Fruit fly (Drosophila melanogaster) whole organism, embryonic: ENCODE measurements around the gene CG32333.
A peak's percentile ranks its signal among the peaks of the same experiment; 100 is the strongest.

Experiments
- Atf6 ChIP-seq: fragments of 200-800 bp; sonication (Bioruptor generic); IDR thresholded peaks from 2 replicates; pipeline ENCODE4 v1.3.6; 2022; ENCODE audit warnings: missing biosample characterization, missing genetic modification characterization
- BtbVII ChIP-seq: fragments of 200-800 bp; sonication (Bioruptor generic); optimal IDR thresholded peaks from 3 replicates; lab custom pipeline; 2017; ENCODE audit warnings: missing biosample characterization, mild to moderate bottlenecking, missing genetic modification characterization
- Bteb2 ChIP-seq: fragments of 200-800 bp; sonication (Bioruptor generic); optimal IDR thresholded peaks from 2 replicates; lab custom pipeline; 2016; ENCODE audit warnings: missing biosample characterization, missing genetic modification characterization
- CG10147 ChIP-seq: fragments of 200-800 bp; sonication (Bioruptor generic); optimal IDR thresholded peaks from 2 replicates; lab custom pipeline; 2019; ENCODE audit warnings: missing biosample characterization, mild to moderate bottlenecking, missing genetic modification characterization, moderate library complexity
- CG1024 ChIP-seq: fragments of 200-800 bp; sonication (Bioruptor generic); IDR thresholded peaks from 2 replicates; pipeline ENCODE4 v1.3.6; 2022; ENCODE audit warnings: missing biosample characterization, missing genetic modification characterization
- CG10274 ChIP-seq: fragments of 200-800 bp; sonication (Bioruptor generic); optimal IDR thresholded peaks from 3 replicates; lab custom pipeline; 2017; ENCODE audit warnings: missing biosample characterization, mild to moderate bottlenecking, missing genetic modification characterization
- CG10321 ChIP-seq: fragments of 200-800 bp; sonication (Bioruptor generic); IDR thresholded peaks from 2 replicates; pipeline ENCODE4 v1.3.6; 2022; ENCODE audit warnings: missing biosample characterization, missing genetic modification characterization
- CG10431 ChIP-seq: fragments of 200-800 bp; sonication (Bioruptor generic); optimal IDR thresholded peaks from 3 replicates; lab custom pipeline; 2018; ENCODE audit warnings: missing biosample characterization, mild to moderate bottlenecking, missing genetic modification characterization
- CG10959 ChIP-seq: fragments of 200-800 bp; sonication (Bioruptor generic); IDR thresholded peaks from 2 replicates; pipeline ENCODE4 v1.3.6; 2022; ENCODE audit warnings: missing biosample characterization, missing genetic modification characterization
- CG13624 ChIP-seq: fragments of 200-800 bp; sonication (Bioruptor generic); optimal IDR thresholded peaks from 2 replicates; lab custom pipeline; 2016; ENCODE audit warnings: missing biosample characterization, missing genetic modification characterization
- CG15696 ChIP-seq: fragments of 200-800 bp; sonication (Bioruptor generic); optimal IDR thresholded peaks from 2 replicates; lab custom pipeline; 2019; ENCODE audit warnings: missing biosample characterization, mild to moderate bottlenecking, missing genetic modification characterization, moderate library complexity
- CG17568 ChIP-seq: fragments of 200-800 bp; sonication (Bioruptor generic); optimal IDR thresholded peaks from 2 replicates; lab custom pipeline; 2018; ENCODE audit warnings: missing biosample characterization, mild to moderate bottlenecking, missing genetic modification characterization, moderate library complexity
- CG18764 ChIP-seq: fragments of 200-800 bp; sonication (Bioruptor generic); optimal IDR thresholded peaks from 3 replicates; lab custom pipeline; 2016; ENCODE audit warnings: missing biosample characterization, missing genetic modification characterization
- CG3726 ChIP-seq: fragments of 200-800 bp; sonication (Bioruptor generic); IDR thresholded peaks from 3 replicates; pipeline ENCODE4, ENCODE4 v1.3.6; 2022; ENCODE audit warnings: missing biosample characterization, missing genetic modification characterization
- CG43689 ChIP-seq: fragments of 200-800 bp; sonication (Bioruptor generic); IDR thresholded peaks from 2 replicates; pipeline ENCODE4 v1.3.6; 2022; ENCODE audit warnings: missing biosample characterization, missing genetic modification characterization
- CG7556 ChIP-seq: fragments of 200-800 bp; sonication (Bioruptor generic); optimal IDR thresholded peaks from 2 replicates; lab custom pipeline; 2017; ENCODE audit warnings: missing biosample characterization, mild to moderate bottlenecking, missing genetic modification characterization
- CG8281 ChIP-seq: fragments of 200-800 bp; sonication (Bioruptor generic); optimal IDR thresholded peaks from 2 replicates; lab custom pipeline; 2018; ENCODE audit warnings: missing biosample characterization, mild to moderate bottlenecking, missing genetic modification characterization, moderate library complexity
- CG8765 ChIP-seq: fragments of 200-800 bp; sonication (Bioruptor generic); IDR thresholded peaks from 2 replicates; pipeline ENCODE4 v1.3.6; 2022; ENCODE audit warnings: missing biosample characterization, missing genetic modification characterization
- Chrac-16 ChIP-seq: fragments of 200-800 bp; sonication (Bioruptor generic); optimal IDR thresholded peaks from 3 replicates; lab custom pipeline; 2016; ENCODE audit warnings: missing biosample characterization, missing genetic modification characterization
- CkIIα-i1 ChIP-seq: fragments of 200-800 bp; sonication (Bioruptor generic); IDR thresholded peaks from 2 replicates; pipeline ENCODE4 v1.3.6; 2022; ENCODE audit warnings: missing biosample characterization, missing genetic modification characterization
- Deaf1 ChIP-seq: fragments of 200-800 bp; optimal IDR thresholded peaks from 3 replicates; lab custom pipeline; 2019; ENCODE audit warnings: missing biosample characterization, mild to moderate bottlenecking, missing genetic modification characterization, moderate library complexity
- Dp ChIP-seq: fragments of 200-800 bp; sonication (Bioruptor generic); optimal IDR thresholded peaks from 2 replicates; lab custom pipeline; 2018; ENCODE audit warnings: missing biosample characterization, mild to moderate bottlenecking, missing genetic modification characterization, moderate library complexity
- HHEX ChIP-seq: fragments of 200-800 bp; sonication (Bioruptor generic); optimal IDR thresholded peaks from 3 replicates; lab custom pipeline; 2017; ENCODE audit warnings: missing biosample characterization, mild to moderate bottlenecking, missing genetic modification characterization, missing genetic modification reagents
- HLH3B ChIP-seq: fragments of 200-800 bp; sonication (Bioruptor generic); IDR thresholded peaks from 2 replicates; pipeline ENCODE4 v1.3.6; 2022; ENCODE audit warnings: missing biosample characterization, missing genetic modification characterization
- Hand ChIP-seq: fragments of 200-800 bp; sonication (Bioruptor generic); optimal IDR thresholded peaks from 2 replicates; lab custom pipeline; 2017; ENCODE audit warnings: mild to moderate bottlenecking, missing biosample characterization, missing genetic modification reagents, missing genetic modification characterization
- Hsf ChIP-seq: fragments of 200-800 bp; sonication (Bioruptor generic); optimal IDR thresholded peaks from 3 replicates; lab custom pipeline; 2016; ENCODE audit warnings: missing biosample characterization, missing genetic modification characterization
- MTF-1 ChIP-seq: fragments of 200-800 bp; sonication (Bioruptor generic); optimal IDR thresholded peaks from 2 replicates; lab custom pipeline; 2018; ENCODE audit warnings: missing biosample characterization, mild to moderate bottlenecking, missing genetic modification characterization, borderline replicate concordance
- Mes4 ChIP-seq: fragments of 200-800 bp; sonication (Bioruptor generic); optimal IDR thresholded peaks from 2 replicates; lab custom pipeline; 2016; ENCODE audit warnings: missing biosample characterization, missing genetic modification characterization
- Oli ChIP-seq: fragments of 200-800 bp; sonication (Bioruptor generic); optimal IDR thresholded peaks from 2 replicates; lab custom pipeline; 2018; ENCODE audit warnings: missing biosample characterization, mild to moderate bottlenecking, missing genetic modification characterization, moderate library complexity
- Optix ChIP-seq: fragments of 200-800 bp; sonication (Bioruptor generic); IDR thresholded peaks from 3 replicates; pipeline ENCODE4 v1.3.6; 2022; ENCODE audit warnings: missing biosample characterization, missing genetic modification characterization
- Ssrp ChIP-seq: fragments of 200-800 bp; sonication (Bioruptor generic); optimal IDR thresholded peaks from 2 replicates; lab custom pipeline; 2018; ENCODE audit warnings: missing biosample characterization, mild to moderate bottlenecking, missing genetic modification characterization, moderate library complexity
- Vsx1 ChIP-seq: fragments of 200-800 bp; sonication (Bioruptor generic); optimal IDR thresholded peaks from 2 replicates; lab custom pipeline; 2017; ENCODE audit warnings: missing biosample characterization, mild to moderate bottlenecking, missing genetic modification characterization, missing genetic modification reagents
- ato ChIP-seq: fragments of 200-800 bp; sonication (Bioruptor generic); IDR thresholded peaks from 2 replicates; pipeline ENCODE4 v1.3.6; 2022; ENCODE audit warnings: missing biosample characterization, missing genetic modification characterization; ENCODE audit not compliant: partially characterized antibody
- btn ChIP-seq: fragments of 200-800 bp; sonication (Bioruptor generic); optimal IDR thresholded peaks from 2 replicates; lab custom pipeline; 2016; ENCODE audit warnings: missing biosample characterization, missing genetic modification characterization
- crol ChIP-seq: fragments of 200-800 bp; sonication (Bioruptor generic); IDR thresholded peaks from 2 replicates; pipeline ENCODE4 v1.3.6; 2022; ENCODE audit warnings: missing biosample characterization, missing genetic modification characterization
- dan ChIP-seq: fragments of 200-800 bp; sonication (Bioruptor generic); IDR thresholded peaks from 2 replicates; pipeline ENCODE4 v1.3.6; 2022; ENCODE audit warnings: missing biosample characterization, missing genetic modification characterization
- dimm ChIP-seq: fragments of 200-800 bp; sonication (Bioruptor generic); IDR thresholded peaks from 2 replicates; pipeline ENCODE4 v1.3.6; 2022; ENCODE audit warnings: missing biosample characterization, missing genetic modification characterization
- dmrt99B ChIP-seq: fragments of 200-800 bp; sonication (Bioruptor generic); optimal IDR thresholded peaks from 2 replicates; lab custom pipeline; 2018; ENCODE audit warnings: missing biosample characterization, mild to moderate bottlenecking, missing genetic modification characterization, moderate library complexity
- gro ChIP-seq: fragments of 200-800 bp; sonication (Bioruptor generic); optimal IDR thresholded peaks from 2 replicates; lab custom pipeline; 2016; ENCODE audit warnings: missing biosample characterization, missing genetic modification characterization
- gsb ChIP-seq: fragments of 200-800 bp; sonication (Bioruptor generic); IDR thresholded peaks from 2 replicates; pipeline ENCODE4 v1.3.6; 2022; ENCODE audit warnings: missing biosample characterization, missing genetic modification characterization
- jigr1 ChIP-seq: fragments of 200-800 bp; sonication (Bioruptor generic); IDR thresholded peaks from 3 replicates; pipeline ENCODE4 v1.3.6; 2022; ENCODE audit warnings: missing biosample characterization, missing genetic modification characterization
- jing ChIP-seq: fragments of 200-800 bp; sonication (Bioruptor generic); optimal IDR thresholded peaks from 2 replicates; lab custom pipeline; 2018; ENCODE audit warnings: missing biosample characterization, mild to moderate bottlenecking, missing genetic modification characterization
- luna ChIP-seq: fragments of 200-800 bp; sonication (Bioruptor generic); optimal IDR thresholded peaks from 2 replicates; lab custom pipeline; 2016; ENCODE audit warnings: missing biosample characterization, missing genetic modification characterization
- nom ChIP-seq: fragments of 200-800 bp; sonication (Bioruptor generic); optimal IDR thresholded peaks from 2 replicates; lab custom pipeline; 2017; ENCODE audit warnings: missing biosample characterization, missing genetic modification characterization, mild to moderate bottlenecking, moderate library complexity, missing genetic modification reagents
- oc ChIP-seq: fragments of 200-800 bp; sonication (Bioruptor generic); optimal IDR thresholded peaks from 2 replicates; lab custom pipeline; 2018; ENCODE audit warnings: missing biosample characterization, mild to moderate bottlenecking, missing genetic modification characterization, moderate library complexity
- pan ChIP-seq, 4 experiments: fragments of >200 bp in 3 of 4; fragments of 200-800 bp in 1 of 4; sonication (Bioruptor generic) in 1 of 4; optimal IDR thresholded peaks in 3 of 4; IDR thresholded peaks in 1 of 4; 2 replicates each; pipeline versions ENCODE4 v1.3.6 to Lab custom; 2017 to 2022; ENCODE audit warnings: missing biosample characterization in 2 of 4, missing genetic modification characterization in 2 of 4, mixed read lengths in 1 of 4
- slbo ChIP-seq: fragments of 200-800 bp; sonication (Bioruptor generic); IDR thresholded peaks from 2 replicates; pipeline ENCODE4 v1.3.6; 2022; ENCODE audit warnings: missing biosample characterization, missing genetic modification characterization
- usp ChIP-seq: fragments of >200 bp; optimal IDR thresholded peaks from 2 replicates; lab custom pipeline; 2017; ENCODE audit warnings: missing biosample characterization, missing genetic modification characterization
- yki ChIP-seq: fragments of >200 bp; optimal IDR thresholded peaks from 3 replicates; lab custom pipeline; 2018

Gene CG32333

DNA sequence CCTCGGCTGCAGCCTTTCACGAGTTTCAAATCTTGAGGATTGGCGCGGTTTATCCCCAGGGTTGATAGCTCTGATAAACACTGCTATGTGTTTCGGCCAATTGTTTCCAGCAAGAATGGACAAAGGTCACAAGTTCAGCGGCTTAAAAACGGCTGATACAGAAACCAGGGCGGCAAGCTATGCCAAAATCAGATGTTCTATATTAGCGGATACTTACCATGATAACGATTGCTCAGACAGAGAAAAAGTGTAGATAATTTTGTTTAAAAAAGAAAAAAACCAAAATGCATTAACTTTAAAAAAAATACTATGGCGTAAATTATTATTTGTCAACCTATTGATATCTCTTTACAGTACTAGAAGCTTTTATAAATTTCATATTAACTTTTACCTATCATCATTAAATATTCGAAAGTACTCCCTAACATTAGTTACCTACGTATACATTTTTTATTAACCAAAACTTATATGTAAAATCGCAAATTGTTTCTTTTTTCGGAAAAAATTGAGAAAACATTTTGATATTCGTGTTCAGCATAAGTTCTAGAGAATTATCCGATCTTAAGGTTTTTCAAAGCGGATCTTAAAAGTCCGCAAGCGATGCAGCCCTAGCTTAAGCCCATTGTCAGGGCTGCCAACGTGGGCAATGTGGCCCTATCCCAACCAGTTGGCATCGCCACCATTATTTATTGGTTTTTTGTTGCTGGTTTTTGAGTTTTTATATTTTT lies 37.4 kb downstream of the CG32333 start, which contains the start of the genes sturkopf and Herc4 (continued):
- TF ChIP-seq CG10321 (GFP tag; lab: Robert Waterston, UW) (no peak), Hsf (peak; percentile 83), HLH3B (GFP tag; lab: Robert Waterston, UW) (peak; percentile 48), jigr1 (GFP tag; lab: Robert Waterston, UW) (peak; percentile 34; the same call in 1 of the 3 replicates), yki (lab: Kevin White, UChicago) (no peak), CG10274 (GFP tag; lab: Kevin White, UChicago) (no peak), CG18764 (no peak), CG17568 (GFP tag; lab: Kevin White, UChicago) (no peak), dan (GFP tag; lab: Robert Waterston, UW) (no peak), CG1024 (GFP tag; lab: Robert Waterston, UW) (0 out of 2 replicates have a peak, but pooled peaks have one; percentile 7), ato (no peak), crol (GFP tag; lab: Robert Waterston, UW) (no peak), luna (GFP tag; lab: Kevin White, UChicago) (peak; percentile 81), CG3726 (GFP tag; lab: Robert Waterston, UW) (no peak), Mes4 (GFP tag; lab: Kevin White, UChicago) (peak; percentile 48), Atf6 (GFP tag; lab: Robert Waterston, UW) (0 out of 2 replicates have a peak, but pooled peaks have one; percentile 43), CG10431 (GFP tag; lab: Kevin White, UChicago) (no peak), btn (no peak), Oli (tag; lab: Kevin White, UChicago) (peak; percentile 78), CG13624 (GFP tag; lab: Kevin White, UChicago) (peak; percentile 78), CG10147 (GFP tag; lab: Kevin White, UChicago) (peak; percentile 55), Dp (GFP tag; lab: Kevin White, UChicago) (peak; percentile 37), CG15696 (tag; lab: Kevin White, UChicago) (peak; percentile 24), nom (GFP tag; lab: Kevin White, UChicago) (peak; percentile 23), dimm (GFP tag; lab: Robert Waterston, UW) (no peak), CG43689 (GFP tag; lab: Robert Waterston, UW) (no peak), Ssrp (tag; lab: Kevin White, UChicago) (peak; percentile 43), slbo (peak; percentile 80), dmrt99B (tag; lab: Kevin White, UChicago) (no peak), Optix (GFP tag; lab: Robert Waterston, UW) (peak; percentile 35; the same call in 1 of the 3 replicates), Bteb2 (GFP tag; lab: Kevin White, UChicago) (peak; percentile 73), Deaf1 (tag; lab: Kevin White, UChicago) (no peak), usp (GFP tag; lab: Kevin White, UChicago) (no peak), gsb (GFP tag; lab: Robert Waterston, UW) (peak; percentile 39; the same call in 1 of the 2 replicates), gro (GFP tag; lab: Kevin White, UChicago) (peak; percentile 72), Chrac-16 (GFP tag; lab: Kevin White, UChicago) (peak; percentile 57), HHEX (GFP tag; lab: Kevin White, UChicago) (peak; percentile 16), CG7556 (peak; percentile 92), CG8281 (no peak), jing (GFP tag; lab: Kevin White, UChicago) (no peak), CG10959 (GFP tag; lab: Robert Waterston, UW) (no peak), MTF-1 (GFP tag; lab: Kevin White, UChicago) (no peak), CkIIα-i1 (GFP tag; lab: Robert Waterston, UW) (no peak), CG8765 (GFP tag; lab: Robert Waterston, UW) (no peak; the same call in 1 of the 2 replicates), oc (tag; lab: Kevin White, UChicago) (peak; percentile 40), BtbVII (GFP tag; lab: Kevin White, UChicago) (peak; percentile 48), Hand (GFP tag; lab: Kevin White, UChicago) (peak; percentile 9), Vsx1 (GFP tag; lab: Kevin White, UChicago) (no peak), pan (optimal IDR thresholded peaks at IDR 0.05; lab: Kevin White, UChicago) (no peak), pan (GFP tag; optimal IDR thresholded peaks at IDR 0.05 in 1 of 2, IDR thresholded peaks at IDR 0.05 in 1 of 2) (peak in 1 of 2 experiments; percentile 53)
